Worm (Caenorhabditis elegans): ENCODE results near the gene aat-6.

ce11 chrV:11470210-11470713, at the start of gene aat-6:
- TF ChIP-seq snpc-4 (tag; optimal IDR thresholded peaks at IDR 0.05) (no peak), pha-4 (tag; optimal IDR thresholded peaks at IDR 0.05) (no peak), mls-2 (tag; optimal IDR thresholded peaks at IDR 0.05) (no peak)
